Fruit fly (Drosophila melanogaster) whole organism: Measurements from ENCODE around the gene ntc.

Experiments
- CG8478 ChIP-seq: fragments of >200 bp; optimal IDR thresholded peaks from 2 replicates; lab custom pipeline; 2018; ENCODE audit warnings: inconsistent platforms
- EcR ChIP-seq, 2 experiments: fragments of >200 bp; optimal IDR thresholded peaks; 2 replicates each; lab custom pipeline; 2017; ENCODE audit warnings: missing biosample characterization in 2 of 2, missing genetic modification characterization in 2 of 2, missing genetic modification reagents in 2 of 2
- pan ChIP-seq: fragments of >200 bp; optimal IDR thresholded peaks from 2 replicates; lab custom pipeline; 2017
- psq ChIP-seq: fragments of >200 bp; optimal IDR thresholded peaks from 2 replicates; lab custom pipeline; 2017
- usp ChIP-seq: fragments of >200 bp; optimal IDR thresholded peaks from 2 replicates; lab custom pipeline; 2017; ENCODE audit warnings: missing biosample characterization, missing genetic modification characterization, mixed read lengths

- TF ChIP-seq pan (lab: Kevin White, UChicago), result no peak
- TF ChIP-seq usp (GFP tag; lab: Kevin White, UChicago), result no peak
- TF ChIP-seq psq, result no peak
- no peak for TF ChIP-seq EcR (GFP tag; optimal IDR thresholded peaks at IDR 0.05; lab: Kevin White, UChicago)
- TF ChIP-seq CG8478, result no peak
Measured at dm6 chr3L:3767825-3768224, 38.4 kb downstream of the ntc start.
